Worm (Caenorhabditis elegans): ENCODE results near the gene arrd-11.
A peak's percentile ranks its signal among the peaks of the same experiment; 100 is the strongest.

The arrd-11 gene

DNA sequence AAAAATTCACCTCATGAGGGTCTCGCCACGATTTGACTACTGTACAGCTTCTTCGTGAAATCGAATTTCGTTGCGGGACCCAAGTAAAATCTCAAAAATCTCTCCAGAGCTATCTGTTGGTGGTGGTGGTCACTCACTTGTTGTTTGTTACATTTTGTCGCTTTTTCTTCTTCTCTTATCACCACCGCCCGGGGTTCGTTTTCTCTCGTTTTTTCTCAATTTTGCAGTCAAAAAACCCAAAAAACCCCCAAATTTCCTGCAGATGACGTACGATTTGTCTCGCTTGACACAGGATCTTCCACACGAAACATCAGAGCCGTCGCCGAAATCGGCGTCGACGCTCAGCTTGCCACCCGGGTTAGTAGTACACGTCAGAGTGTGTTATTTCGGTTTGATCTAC is 27.1 kb upstream of the arrd-11 start, which contains the start of gene R06B9.5:
Gene R06B9.5, plus strand, starts transcription at position 232 of the 400 bp plus-strand sequence.
- TF ChIP-seq unc-86 (tag; optimal IDR thresholded peaks at IDR 0.05), result no peak
- TF ChIP-seq madf-2 (tag; optimal IDR thresholded peaks at IDR 0.05), result peak; percentile 40
- no peak for TF ChIP-seq hlh-15 (tag; optimal IDR thresholded peaks at IDR 0.05)
- TF ChIP-seq C38D4.7 (GFP tag; optimal IDR thresholded peaks at IDR 0.05), result no peak

DNA sequence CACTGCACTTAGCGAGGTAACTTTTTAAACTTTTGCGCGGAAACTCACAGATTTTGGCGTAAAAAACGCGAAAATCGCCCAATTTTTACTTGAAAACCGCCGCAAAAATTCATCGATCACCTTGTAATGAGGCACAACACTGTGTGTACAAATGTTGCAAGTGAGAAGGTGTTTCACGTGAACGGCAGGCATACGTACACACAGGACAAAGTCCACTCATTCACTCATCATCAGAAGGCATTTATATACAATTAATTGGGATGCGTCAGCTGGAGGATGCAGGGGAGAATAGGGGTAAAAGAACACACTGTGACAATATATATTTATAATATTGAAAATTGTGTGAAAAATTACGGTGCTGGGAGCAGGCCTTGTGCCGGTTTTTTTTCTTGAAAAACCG is 26.3 kb upstream of the arrd-11 start:
- TF ChIP-seq elt-2 (tag; optimal IDR thresholded peaks at IDR 0.05), result peak; percentile 2
- peak; percentile 25 for TF ChIP-seq unc-55 (GFP tag; optimal IDR thresholded peaks at IDR 0.05)
- TF ChIP-seq nfya-1 (tag; optimal IDR thresholded peaks at IDR 0.05), result no peak
- TF ChIP-seq lin-11 (tag; optimal IDR thresholded peaks at IDR 0.05), result no peak

DNA sequence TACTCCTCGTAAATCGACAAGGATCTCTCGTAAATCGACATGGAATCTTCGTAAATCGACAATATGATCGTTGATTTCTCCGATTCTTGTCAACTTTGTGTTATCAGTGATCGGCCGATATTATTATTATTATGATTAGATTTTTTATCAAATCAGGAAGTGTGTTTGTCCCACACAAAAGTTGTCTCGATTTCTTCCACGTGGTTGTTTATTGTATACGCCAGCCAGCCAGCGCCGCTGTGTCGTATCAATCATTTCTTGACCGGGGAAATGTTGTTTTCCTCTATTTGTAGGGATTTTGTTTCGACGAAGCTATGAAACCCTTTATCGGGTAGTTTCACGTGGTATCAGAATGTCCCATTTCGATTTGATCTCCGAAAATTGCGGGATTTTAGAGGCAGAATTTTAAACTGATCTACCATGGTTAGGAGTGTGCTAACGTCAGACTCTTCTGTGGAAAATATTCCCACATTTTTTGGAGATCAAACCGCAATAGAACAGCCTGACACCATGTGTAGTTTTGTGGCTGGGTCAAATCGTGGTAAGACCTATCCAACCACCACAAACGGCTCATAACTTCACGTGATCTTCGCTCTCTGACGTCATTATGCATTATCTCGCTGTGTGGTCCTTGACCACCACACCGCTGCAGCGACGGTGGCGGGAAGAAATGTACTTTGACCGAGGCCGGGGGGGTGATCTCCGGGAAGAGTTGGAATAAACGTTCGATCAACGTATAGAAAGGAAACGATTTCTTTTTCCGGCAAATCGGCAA is 25.3 kb upstream of the arrd-11 start:
- TF ChIP-seq mec-3 (tag; optimal IDR thresholded peaks at IDR 0.05; ENCODE audit: borderline replicate concordance) (no peak), fkh-10 (GFP tag; optimal IDR thresholded peaks at IDR 0.05) (no peak), elt-2 (tag; optimal IDR thresholded peaks at IDR 0.05) (peak; percentile 25), ceh-22 (tag; optimal IDR thresholded peaks at IDR 0.05) (no peak), unc-42 (tag; optimal IDR thresholded peaks at IDR 0.05) (no peak), madf-2 (tag; optimal IDR thresholded peaks at IDR 0.05) (no peak), nfya-1 (tag; optimal IDR thresholded peaks at IDR 0.05) (no peak), dmd-4 (tag; optimal IDR thresholded peaks at IDR 0.05; ENCODE audit: borderline replicate concordance) (no peak), ceh-31 (tag; optimal IDR thresholded peaks at IDR 0.05) (peak; percentile 3), pha-4 (tag; optimal IDR thresholded peaks at IDR 0.05) (no peak), tbx-2 (tag; optimal IDR thresholded peaks at IDR 0.05) (no peak), fkh-6 (tag; optimal IDR thresholded peaks at IDR 0.05) (no peak), K09A11.1 (tag; optimal IDR thresholded peaks at IDR 0.05; ENCODE audit: insufficient read depth) (no peak), lim-6 (tag; optimal IDR thresholded peaks at IDR 0.05) (no peak), rnt-1 (tag; optimal IDR thresholded peaks at IDR 0.05) (peak; percentile 71), hlh-30 (tag; optimal IDR thresholded peaks at IDR 0.05; ENCODE audit: insufficient read depth) (peak; percentile 74), ttx-3 (tag; optimal IDR thresholded peaks at IDR 0.05) (no peak), sox-2 (GFP tag; IDR thresholded peaks at IDR 0.05) (no peak), hlh-15 (tag; optimal IDR thresholded peaks at IDR 0.05) (no peak), sox-4 (tag; optimal IDR thresholded peaks at IDR 0.05) (no peak), hlh-6 (tag; optimal IDR thresholded peaks at IDR 0.05) (no peak), unc-3 (GFP tag; conservative IDR thresholded peaks at IDR 0.05) (no peak), unc-3 (tag; optimal IDR thresholded peaks at IDR 0.05) (no peak), zip-5 (tag; optimal IDR thresholded peaks at IDR 0.05) (no peak)

DNA sequence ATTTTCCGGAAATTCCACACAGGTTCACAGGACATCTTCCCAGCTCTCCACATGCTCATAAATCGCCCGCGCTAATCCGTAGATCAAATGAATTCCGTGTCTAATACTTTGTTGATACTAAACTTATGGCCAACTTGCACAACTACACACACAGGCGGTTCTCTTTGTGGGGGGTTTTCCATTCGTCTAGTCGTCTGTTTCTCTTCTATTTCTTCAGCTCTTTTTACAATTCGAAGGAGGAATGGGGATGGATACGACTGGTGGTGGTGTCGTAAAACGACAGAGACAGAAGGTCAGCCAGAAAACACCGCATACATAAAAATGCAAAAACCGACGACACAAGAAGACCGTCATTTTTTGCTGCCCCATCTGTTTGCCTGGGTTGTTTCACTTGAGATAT is 23.8 kb upstream of the arrd-11 start:
- TF ChIP-seq nfya-1 (tag; optimal IDR thresholded peaks at IDR 0.05) (peak; percentile 29), pag-3 (tag; optimal IDR thresholded peaks at IDR 0.05; ENCODE audit: borderline replicate concordance) (no peak), sdc-2 (tag; optimal IDR thresholded peaks at IDR 0.05) (no peak), pax-1 (tag; optimal IDR thresholded peaks at IDR 0.05) (peak; percentile 79), dmd-4 (tag; optimal IDR thresholded peaks at IDR 0.05; ENCODE audit: borderline replicate concordance) (no peak)

- TF ChIP-seq pha-2 (tag; optimal IDR thresholded peaks at IDR 0.05), result no peak
- TF ChIP-seq elt-2 (tag; optimal IDR thresholded peaks at IDR 0.05), result no peak
- TF ChIP-seq nfya-1 (tag; optimal IDR thresholded peaks at IDR 0.05), result peak; percentile 99
- no peak for TF ChIP-seq unc-86 (tag; optimal IDR thresholded peaks at IDR 0.05)
- no peak for TF ChIP-seq unc-55 (GFP tag; optimal IDR thresholded peaks at IDR 0.05)
Measured at ce11 chrII:13741449-13741848, 21.8 kb upstream of the arrd-11 start, which contains the start of gene mig-14. Gene mig-14, plus strand, starts transcription at chrII:13741738.
